Fruit fly (Drosophila melanogaster) whole organism, embryonic: ENCODE measurements around the gene CG10300.
A peak's percentile ranks its signal among the peaks of the same experiment; 100 is the strongest.

Experiments used
- Atf6 ChIP-seq: fragments of 200-800 bp; sonication (Bioruptor generic); IDR thresholded peaks from 2 replicates; pipeline ENCODE4 v1.3.6; 2022; ENCODE audit warnings: missing biosample characterization, missing genetic modification characterization
- CG10267 ChIP-seq: fragments of 200-800 bp; sonication (Bioruptor generic); optimal IDR thresholded peaks from 2 replicates; lab custom pipeline; 2018; ENCODE audit warnings: missing biosample characterization, mild to moderate bottlenecking, missing genetic modification characterization, moderate library complexity
- CG10431 ChIP-seq: fragments of 200-800 bp; sonication (Bioruptor generic); optimal IDR thresholded peaks from 3 replicates; lab custom pipeline; 2018; ENCODE audit warnings: missing biosample characterization, mild to moderate bottlenecking, missing genetic modification characterization
- CG12236 ChIP-seq: fragments of 200-800 bp; sonication (Bioruptor generic); optimal IDR thresholded peaks from 2 replicates; lab custom pipeline; 2016; ENCODE audit warnings: missing biosample characterization, missing genetic modification characterization
- CG12299 ChIP-seq: fragments of 200-800 bp; sonication (Bioruptor generic); optimal IDR thresholded peaks from 2 replicates; lab custom pipeline; 2018; ENCODE audit warnings: missing biosample characterization, mild to moderate bottlenecking, missing genetic modification characterization
- CG12659 ChIP-seq: fragments of 200-800 bp; sonication (Bioruptor generic); optimal IDR thresholded peaks from 3 replicates; lab custom pipeline; 2017; ENCODE audit warnings: mild to moderate bottlenecking, missing biosample characterization, missing genetic modification reagents, missing genetic modification characterization
- CG14014 ChIP-seq: fragments of 200-800 bp; sonication (Bioruptor generic); IDR thresholded peaks from 2 replicates; pipeline ENCODE4 v1.3.6; 2022; ENCODE audit warnings: missing biosample characterization, missing genetic modification characterization
- CG14667 ChIP-seq: fragments of 200-800 bp; sonication (Bioruptor generic); IDR thresholded peaks from 2 replicates; pipeline ENCODE4 v1.3.6; 2022; ENCODE audit warnings: missing biosample characterization, missing genetic modification characterization
- CG17361 ChIP-seq: fragments of 200-800 bp; sonication (Bioruptor generic); IDR thresholded peaks from 3 replicates; pipeline ENCODE4 v1.3.6; 2022; ENCODE audit warnings: missing biosample characterization, missing genetic modification characterization
- CG18619 ChIP-seq: fragments of 200-800 bp; sonication (Bioruptor generic); optimal IDR thresholded peaks from 3 replicates; lab custom pipeline; 2017; ENCODE audit warnings: missing biosample characterization, mild to moderate bottlenecking, missing genetic modification characterization
- CG30431 ChIP-seq: fragments of 200-800 bp; sonication (Bioruptor generic); optimal IDR thresholded peaks from 2 replicates; lab custom pipeline; 2017; ENCODE audit warnings: missing biosample characterization, missing genetic modification characterization
- CG34422 ChIP-seq: fragments of 200-800 bp; sonication (Bioruptor generic); IDR thresholded peaks from 3 replicates; pipeline ENCODE4 v1.3.6; 2022; ENCODE audit warnings: missing biosample characterization, missing genetic modification characterization
- CG6683 ChIP-seq: fragments of 200-800 bp; sonication (Bioruptor generic); optimal IDR thresholded peaks from 2 replicates; lab custom pipeline; 2017; ENCODE audit warnings: missing biosample characterization, mild to moderate bottlenecking, missing genetic modification characterization, missing genetic modification reagents
- CG6765 ChIP-seq: fragments of 200-800 bp; sonication (Bioruptor generic); optimal IDR thresholded peaks from 3 replicates; lab custom pipeline; 2017; ENCODE audit warnings: missing biosample characterization, mild to moderate bottlenecking, missing genetic modification characterization
- CG6854 ChIP-seq: fragments of 200-800 bp; sonication (Bioruptor generic); optimal IDR thresholded peaks from 3 replicates; lab custom pipeline; 2017; ENCODE audit warnings: missing biosample characterization, mild to moderate bottlenecking, missing genetic modification characterization
- CG7556 ChIP-seq: fragments of 200-800 bp; sonication (Bioruptor generic); optimal IDR thresholded peaks from 2 replicates; lab custom pipeline; 2017; ENCODE audit warnings: missing biosample characterization, mild to moderate bottlenecking, missing genetic modification characterization
- CG9797 ChIP-seq: fragments of 200-800 bp; sonication (Bioruptor generic); optimal IDR thresholded peaks from 3 replicates; lab custom pipeline; 2018; ENCODE audit warnings: missing biosample characterization, mild to moderate bottlenecking, missing genetic modification characterization
- Camta ChIP-seq: fragments of 200-800 bp; sonication (Bioruptor generic); optimal IDR thresholded peaks from 2 replicates; lab custom pipeline; 2016; ENCODE audit warnings: missing biosample characterization, missing genetic modification characterization
- CoRest ChIP-seq: fragments of 200-800 bp; sonication (Bioruptor generic); optimal IDR thresholded peaks from 3 replicates; lab custom pipeline; 2018; ENCODE audit warnings: missing biosample characterization, mild to moderate bottlenecking, missing genetic modification characterization, moderate library complexity
- E2f2 ChIP-seq: fragments of 200-800 bp; sonication (Bioruptor generic); IDR thresholded peaks from 2 replicates; pipeline ENCODE4 v1.3.6; 2022; ENCODE audit warnings: missing biosample characterization, missing genetic modification characterization
- Gsc ChIP-seq: fragments of 200-800 bp; sonication (Bioruptor generic); IDR thresholded peaks from 2 replicates; pipeline ENCODE4 v1.3.6; 2022; ENCODE audit warnings: missing biosample characterization, missing genetic modification characterization
- HLHmδ ChIP-seq: fragments of 200-800 bp; sonication (Bioruptor generic); optimal IDR thresholded peaks from 2 replicates; lab custom pipeline; 2018; ENCODE audit warnings: missing biosample characterization, mild to moderate bottlenecking, missing genetic modification characterization, moderate library complexity
- MBD-R2 ChIP-seq: fragments of 200-800 bp; sonication (Bioruptor generic); IDR thresholded peaks from 2 replicates; pipeline ENCODE4 v1.3.6; 2022; ENCODE audit warnings: missing biosample characterization, missing genetic modification characterization
- Nf-YC ChIP-seq: fragments of 200-800 bp; optimal IDR thresholded peaks from 3 replicates; lab custom pipeline; 2019; ENCODE audit warnings: missing biosample characterization, mild to moderate bottlenecking, missing genetic modification characterization, moderate library complexity
- Sry-δ ChIP-seq: fragments of 200-800 bp; sonication (Bioruptor generic); optimal IDR thresholded peaks from 2 replicates; lab custom pipeline; 2016; ENCODE audit warnings: missing biosample characterization, missing genetic modification characterization
- bigmax ChIP-seq: fragments of 200-800 bp; sonication (Bioruptor generic); optimal IDR thresholded peaks from 2 replicates; lab custom pipeline; 2018; ENCODE audit warnings: missing biosample characterization, mild to moderate bottlenecking, missing genetic modification characterization
- chinmo ChIP-seq: fragments of 200-800 bp; sonication (Bioruptor generic); IDR thresholded peaks from 4 replicates; pipeline ENCODE4 v1.3.6; 2022; ENCODE audit warnings: missing biosample characterization, missing genetic modification characterization; ENCODE audit not compliant: partially characterized antibody
- crc ChIP-seq: fragments of 200-800 bp; sonication (Bioruptor generic); optimal IDR thresholded peaks from 2 replicates; lab custom pipeline; 2016; ENCODE audit warnings: missing biosample characterization, missing genetic modification characterization
- dmrt99B ChIP-seq: fragments of 200-800 bp; sonication (Bioruptor generic); optimal IDR thresholded peaks from 2 replicates; lab custom pipeline; 2018; ENCODE audit warnings: missing biosample characterization, mild to moderate bottlenecking, missing genetic modification characterization, moderate library complexity
- dysf ChIP-seq: fragments of 200-800 bp; sonication (Bioruptor generic); IDR thresholded peaks from 3 replicates; pipeline ENCODE4 v1.3.6; 2022; ENCODE audit warnings: missing biosample characterization, missing genetic modification characterization
- ems ChIP-seq: fragments of 200-800 bp; sonication (Bioruptor generic); optimal IDR thresholded peaks from 3 replicates; lab custom pipeline; 2016; ENCODE audit warnings: missing biosample characterization, missing genetic modification characterization
- en ChIP-seq: fragments of 200-800 bp; sonication (Bioruptor generic); optimal IDR thresholded peaks from 2 replicates; lab custom pipeline; 2016; ENCODE audit warnings: missing biosample characterization, missing genetic modification characterization
- eve ChIP-seq, 2 experiments: fragments of >200 bp; optimal IDR thresholded peaks; 2 replicates each; lab custom pipeline; 2017; ENCODE audit warnings: missing biosample characterization in 2 of 2, missing genetic modification characterization in 2 of 2
- ftz-f1 ChIP-seq: fragments of 200-800 bp; sonication (Bioruptor generic); optimal IDR thresholded peaks from 2 replicates; lab custom pipeline; 2016; ENCODE audit warnings: missing biosample characterization, missing genetic modification characterization
- h ChIP-seq: fragments of >200 bp; optimal IDR thresholded peaks from 2 replicates; lab custom pipeline; 2017
- hkb ChIP-seq, 2 experiments: fragments of 200-800 bp in 1 of 2; fragments of >200 bp in 1 of 2; sonication (Bioruptor generic) in 1 of 2; IDR thresholded peaks in 1 of 2; optimal IDR thresholded peaks in 1 of 2; 2 replicates each; pipeline versions ENCODE4 v1.3.6 to Lab custom; 2017 to 2022; ENCODE audit warnings: missing biosample characterization in 1 of 2, missing genetic modification characterization in 1 of 2
- jigr1 ChIP-seq: fragments of 200-800 bp; sonication (Bioruptor generic); IDR thresholded peaks from 3 replicates; pipeline ENCODE4 v1.3.6; 2022; ENCODE audit warnings: missing biosample characterization, missing genetic modification characterization
- jing ChIP-seq: fragments of 200-800 bp; sonication (Bioruptor generic); optimal IDR thresholded peaks from 2 replicates; lab custom pipeline; 2018; ENCODE audit warnings: missing biosample characterization, mild to moderate bottlenecking, missing genetic modification characterization
- lab ChIP-seq: fragments of 200-800 bp; sonication (Bioruptor generic); optimal IDR thresholded peaks from 3 replicates; lab custom pipeline; 2017; ENCODE audit warnings: missing biosample characterization, missing genetic modification characterization, mild to moderate bottlenecking, moderate library complexity, missing genetic modification reagents
- lmd ChIP-seq: fragments of 200-800 bp; sonication (Bioruptor generic); IDR thresholded peaks from 2 replicates; pipeline ENCODE4 v1.3.6; 2022; ENCODE audit warnings: missing biosample characterization, missing genetic modification characterization
- luna ChIP-seq: fragments of 200-800 bp; sonication (Bioruptor generic); optimal IDR thresholded peaks from 2 replicates; lab custom pipeline; 2016; ENCODE audit warnings: missing biosample characterization, missing genetic modification characterization
- mam ChIP-seq: fragments of 200-800 bp; sonication (Bioruptor generic); optimal IDR thresholded peaks from 3 replicates; lab custom pipeline; 2016; ENCODE audit warnings: missing biosample characterization, missing genetic modification characterization
- phol ChIP-seq: fragments of 200-800 bp; sonication (Bioruptor generic); optimal IDR thresholded peaks from 3 replicates; lab custom pipeline; 2018; ENCODE audit warnings: missing biosample characterization, mild to moderate bottlenecking, missing genetic modification characterization, moderate library complexity
- pzg ChIP-seq: fragments of 200-800 bp; sonication (Bioruptor generic); optimal IDR thresholded peaks from 3 replicates; lab custom pipeline; 2018; ENCODE audit warnings: missing biosample characterization, mild to moderate bottlenecking, missing genetic modification characterization, moderate library complexity
- slp2 ChIP-seq: fragments of 200-800 bp; sonication (Bioruptor generic); optimal IDR thresholded peaks from 2 replicates; lab custom pipeline; 2016; ENCODE audit warnings: missing biosample characterization, missing genetic modification characterization
- sob ChIP-seq: fragments of 200-800 bp; sonication (Bioruptor generic); IDR thresholded peaks from 2 replicates; pipeline ENCODE4 v1.3.6; 2022; ENCODE audit warnings: missing biosample characterization, missing genetic modification characterization
- sr ChIP-seq: fragments of 200-800 bp; sonication (Bioruptor generic); IDR thresholded peaks from 3 replicates; pipeline ENCODE4 v1.3.6; 2022; ENCODE audit warnings: missing biosample characterization, missing genetic modification characterization
- stwl ChIP-seq: fragments of 200-800 bp; sonication (Bioruptor generic); optimal IDR thresholded peaks from 3 replicates; lab custom pipeline; 2018; ENCODE audit warnings: missing biosample characterization, mild to moderate bottlenecking, missing genetic modification characterization, moderate library complexity
- tin ChIP-seq: fragments of 200-800 bp; sonication (Bioruptor generic); optimal IDR thresholded peaks from 3 replicates; lab custom pipeline; 2016; ENCODE audit warnings: missing biosample characterization, missing genetic modification characterization
- toy ChIP-seq: fragments of 200-800 bp; sonication (Bioruptor generic); IDR thresholded peaks from 2 replicates; pipeline ENCODE4 v1.3.6; 2022; ENCODE audit warnings: missing biosample characterization, missing genetic modification characterization
- tup ChIP-seq: fragments of 200-800 bp; sonication (Bioruptor generic); optimal IDR thresholded peaks from 2 replicates; lab custom pipeline; 2016; ENCODE audit warnings: missing biosample characterization, mild to moderate bottlenecking, missing genetic modification characterization, moderate library complexity
- zf30C ChIP-seq: fragments of 200-800 bp; sonication (Bioruptor generic); optimal IDR thresholded peaks from 3 replicates; lab custom pipeline; 2018; ENCODE audit warnings: missing biosample characterization, mild to moderate bottlenecking, missing genetic modification characterization

The CG10300 gene

DNA sequence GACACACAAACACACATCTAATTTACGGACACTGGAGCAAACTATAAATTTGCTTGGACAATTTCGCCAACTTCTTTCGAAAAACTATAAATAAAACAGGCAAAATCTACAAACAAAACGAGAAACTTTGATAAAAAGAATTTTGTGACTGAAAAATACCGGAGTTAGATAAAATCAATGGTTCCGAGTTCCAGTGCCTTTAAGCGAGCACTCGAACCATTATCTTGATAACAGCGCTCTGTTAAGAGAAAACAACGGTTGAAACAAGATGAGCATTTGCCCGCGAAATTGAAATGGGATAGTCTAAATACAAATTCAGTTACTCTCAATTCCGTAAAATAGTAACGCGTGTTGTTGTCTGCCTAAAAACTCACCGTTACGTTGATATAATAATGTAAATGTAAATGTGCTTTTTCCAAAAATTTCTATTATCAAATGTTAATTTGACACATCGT, 16.7 kb upstream of the CG10300 start, which contains the start of gene CG10254 (continued):
- TF ChIP-seq E2f2 (GFP tag; lab: Robert Waterston, UW) = peak; percentile 90
- TF ChIP-seq h (lab: Kevin White, UChicago) = no peak
- no peak for TF ChIP-seq Gsc (GFP tag; lab: Robert Waterston, UW)
- no peak for TF ChIP-seq mam (GFP tag; lab: Kevin White, UChicago)
- no peak for TF ChIP-seq ems
- TF ChIP-seq CG14667 (GFP tag; lab: Robert Waterston, UW) = no peak
- no peak for TF ChIP-seq CG10431 (GFP tag; lab: Kevin White, UChicago)
- TF ChIP-seq stwl (tag; lab: Kevin White, UChicago) = peak; percentile 38
- TF ChIP-seq pzg (GFP tag; lab: Kevin White, UChicago) = peak; percentile 59
- no peak for TF ChIP-seq CG7556 (GFP tag; lab: Kevin White, UChicago)
- peak; percentile 35 for TF ChIP-seq CG12659 (GFP tag; lab: Kevin White, UChicago)
- TF ChIP-seq hkb (optimal IDR thresholded peaks at IDR 0.05; lab: Kevin White, UChicago) = no peak
- no peak for TF ChIP-seq hkb (GFP tag; IDR thresholded peaks at IDR 0.05; lab: Robert Waterston, UW)
- no peak for TF ChIP-seq CG12236 (GFP tag; lab: Kevin White, UChicago)
- no peak for TF ChIP-seq sr (GFP tag; lab: Robert Waterston, UW)
- TF ChIP-seq phol (tag; lab: Kevin White, UChicago) = peak; percentile 28
- TF ChIP-seq tin (GFP tag; lab: Kevin White, UChicago) = no peak
- no peak for TF ChIP-seq eve (GFP tag; optimal IDR thresholded peaks at IDR 0.05; lab: Kevin White, UChicago)
- TF ChIP-seq MBD-R2 = peak; percentile 48
- no peak for TF ChIP-seq Camta (GFP tag; lab: Kevin White, UChicago)
- TF ChIP-seq CG34422 (GFP tag; lab: Robert Waterston, UW) = no peak
- no peak for TF ChIP-seq slp2 (GFP tag; lab: Kevin White, UChicago)
- TF ChIP-seq tup (GFP tag; lab: Kevin White, UChicago) = no peak
- TF ChIP-seq dysf (GFP tag; lab: Robert Waterston, UW) = no peak
- TF ChIP-seq Sry-δ (GFP tag; lab: Kevin White, UChicago) = no peak
- TF ChIP-seq CG10267 = no peak
- TF ChIP-seq CG17361 (GFP tag; lab: Robert Waterston, UW) = no peak
- peak; percentile 38; the same call in 1 of the 4 replicates for TF ChIP-seq chinmo (GFP tag; lab: Robert Waterston, UW)
- TF ChIP-seq toy (GFP tag; lab: Robert Waterston, UW) = no peak
- TF ChIP-seq luna = no peak
- TF ChIP-seq CG6854 (GFP tag; lab: Kevin White, UChicago) = no peak
- no peak for TF ChIP-seq lmd (GFP tag; lab: Robert Waterston, UW)
- no peak for TF ChIP-seq ftz-f1 (GFP tag; lab: Kevin White, UChicago)
- no peak for TF ChIP-seq CoRest (tag; lab: Kevin White, UChicago)
- TF ChIP-seq HLHmδ (GFP tag; lab: Kevin White, UChicago) = no peak
- TF ChIP-seq Nf-YC = no peak
- TF ChIP-seq dmrt99B (tag; lab: Kevin White, UChicago) = no peak
- no peak for TF ChIP-seq lab (GFP tag; lab: Kevin White, UChicago)
- TF ChIP-seq Atf6 (GFP tag; lab: Robert Waterston, UW) = no peak
- no peak for TF ChIP-seq sob (GFP tag; lab: Robert Waterston, UW)
- peak; percentile 7 for TF ChIP-seq CG12299
- no peak for TF ChIP-seq jigr1 (GFP tag; lab: Robert Waterston, UW)
- no peak for TF ChIP-seq CG18619 (GFP tag; lab: Kevin White, UChicago)
- TF ChIP-seq crc (GFP tag; lab: Kevin White, UChicago) = no peak
- no peak for TF ChIP-seq CG6683 (GFP tag; lab: Kevin White, UChicago)
- TF ChIP-seq en (GFP tag; lab: Kevin White, UChicago) = no peak
- TF ChIP-seq CG6765 (GFP tag; lab: Kevin White, UChicago) = no peak
- no peak for TF ChIP-seq zf30C
- TF ChIP-seq CG14014 = no peak
- no peak for TF ChIP-seq CG30431
- TF ChIP-seq jing (GFP tag; lab: Kevin White, UChicago) = no peak
- peak; percentile 34 for TF ChIP-seq CG9797 (GFP tag; lab: Kevin White, UChicago)
- TF ChIP-seq bigmax (GFP tag; lab: Kevin White, UChicago) = peak; percentile 55
